Worm (Caenorhabditis elegans) whole organism, L3 larva: ENCODE measurements around the gene F16F9.1.

ENCODE experiments used
- R02D3.7 ChIP-seq: fragments of 150-350 bp; optimal IDR thresholded peaks from 2 replicates; lab custom pipeline; 2014; ENCODE audit warnings: missing biosample characterization, missing genetic modification characterization
- ceh-82 ChIP-seq: fragments of 150-350 bp; optimal IDR thresholded peaks from 2 replicates; lab custom pipeline; 2014; ENCODE audit warnings: missing biosample characterization, missing genetic modification characterization
- nhr-12 ChIP-seq: fragments of 150-350 bp; optimal IDR thresholded peaks from 2 replicates; lab custom pipeline; 2014; ENCODE audit warnings: missing biosample characterization, missing genetic modification characterization
- nhr-23 ChIP-seq: fragments of 150-350 bp; optimal IDR thresholded peaks from 2 replicates; lab custom pipeline; 2014; ENCODE audit warnings: missing biosample characterization, missing genetic modification reagents, missing genetic modification characterization
- nhr-237 ChIP-seq: fragments of 150-350 bp; optimal IDR thresholded peaks from 2 replicates; lab custom pipeline; 2014; ENCODE audit warnings: missing biosample characterization, missing genetic modification characterization
- nhr-77 ChIP-seq: fragments of 150-350 bp; optimal IDR thresholded peaks from 2 replicates; lab custom pipeline; 2014; ENCODE audit warnings: missing biosample characterization, missing genetic modification characterization
- skn-1 ChIP-seq: fragments of 150-350 bp; optimal IDR thresholded peaks from 2 replicates; lab custom pipeline; 2014; ENCODE audit warnings: missing biosample characterization, missing genetic modification characterization
- snpc-4 ChIP-seq: fragments of 150-350 bp; optimal IDR thresholded peaks from 2 replicates; lab custom pipeline; 2014; ENCODE audit warnings: missing biosample characterization, missing genetic modification characterization
- tbx-2 ChIP-seq: sonication (generic microtip); optimal IDR thresholded peaks from 2 replicates; lab custom pipeline; 2016; ENCODE audit warnings: mild to moderate bottlenecking, missing genetic modification characterization, missing compliant biosample characterization
- ztf-11 ChIP-seq: fragments of 150-350 bp; optimal IDR thresholded peaks from 2 replicates; lab custom pipeline; 2014; ENCODE audit warnings: missing biosample characterization, missing genetic modification characterization

ce11 chrX:8438756-8439155 lies 7.5 kb upstream of the F16F9.1 start:
- no peak for TF ChIP-seq nhr-77 (tag; lab: Kevin White, UChicago)
- no peak for TF ChIP-seq R02D3.7 (tag; lab: Kevin White, UChicago)
- no peak for TF ChIP-seq ztf-11 (tag; lab: Kevin White, UChicago)
- no peak for TF ChIP-seq nhr-12
- no peak for TF ChIP-seq ceh-82 (tag; lab: Kevin White, UChicago)
- TF ChIP-seq skn-1 (tag; lab: Kevin White, UChicago), result no peak
- TF ChIP-seq snpc-4, result no peak
- no peak for TF ChIP-seq nhr-237 (tag; lab: Kevin White, UChicago)
- TF ChIP-seq nhr-23 (tag; lab: Kevin White, UChicago), result no peak
- no peak for TF ChIP-seq tbx-2 (tag; lab: Kevin White, UChicago)
